Fruit fly (Drosophila melanogaster) whole organism, embryonic: ENCODE results near the gene CG14147.

Experiments used
- Ada2b ChIP-seq: fragments of 200-800 bp; sonication (Bioruptor generic); IDR thresholded peaks from 2 replicates; pipeline ENCODE4 v1.3.6; 2022; ENCODE audit warnings: missing biosample characterization, missing genetic modification characterization
- Adf1 ChIP-seq: fragments of 200-800 bp; sonication (Bioruptor generic); IDR thresholded peaks from 2 replicates; pipeline ENCODE4 v1.3.6; 2022; ENCODE audit warnings: missing biosample characterization, missing genetic modification characterization
- BEAF-32 ChIP-seq: fragments of 200-800 bp; sonication (Bioruptor generic); optimal IDR thresholded peaks from 3 replicates; lab custom pipeline; 2017; ENCODE audit warnings: missing biosample characterization, missing genetic modification characterization, mild to moderate bottlenecking, moderate library complexity, missing genetic modification reagents
- C15 ChIP-seq: fragments of 200-800 bp; sonication (Bioruptor generic); IDR thresholded peaks from 3 replicates; pipeline ENCODE4 v1.3.6; 2022; ENCODE audit warnings: missing biosample characterization, missing genetic modification characterization
- CG10147 ChIP-seq: fragments of 200-800 bp; sonication (Bioruptor generic); optimal IDR thresholded peaks from 2 replicates; lab custom pipeline; 2019; ENCODE audit warnings: missing biosample characterization, mild to moderate bottlenecking, missing genetic modification characterization, moderate library complexity
- CG12155 ChIP-seq: fragments of 200-800 bp; sonication (Bioruptor generic); optimal IDR thresholded peaks from 3 replicates; lab custom pipeline; 2016; ENCODE audit warnings: missing biosample characterization, missing genetic modification characterization
- CG13123 ChIP-seq: fragments of 200-800 bp; sonication (Bioruptor generic); optimal IDR thresholded peaks from 2 replicates; lab custom pipeline; 2016; ENCODE audit warnings: missing biosample characterization, missing genetic modification characterization
- CG14667 ChIP-seq: fragments of 200-800 bp; sonication (Bioruptor generic); IDR thresholded peaks from 2 replicates; pipeline ENCODE4 v1.3.6; 2022; ENCODE audit warnings: missing biosample characterization, missing genetic modification characterization
- CG1529 ChIP-seq: fragments of 200-800 bp; sonication (Bioruptor generic); optimal IDR thresholded peaks from 3 replicates; lab custom pipeline; 2018; ENCODE audit warnings: missing biosample characterization, missing genetic modification characterization
- CG17802 ChIP-seq: fragments of 200-800 bp; sonication (Bioruptor generic); optimal IDR thresholded peaks from 2 replicates; lab custom pipeline; 2018; ENCODE audit warnings: missing biosample characterization, mild to moderate bottlenecking, missing genetic modification characterization, moderate library complexity
- CG2712 ChIP-seq: fragments of 200-800 bp; optimal IDR thresholded peaks from 3 replicates; lab custom pipeline; 2019; ENCODE audit warnings: missing biosample characterization, mild to moderate bottlenecking, missing genetic modification characterization, moderate library complexity
- CG32532 ChIP-seq: fragments of 200-800 bp; sonication (Bioruptor generic); IDR thresholded peaks from 2 replicates; pipeline ENCODE4 v1.3.6; 2022; ENCODE audit warnings: missing biosample characterization, missing genetic modification characterization
- CG4707 ChIP-seq: fragments of 200-800 bp; sonication (Bioruptor generic); optimal IDR thresholded peaks from 2 replicates; lab custom pipeline; 2018; ENCODE audit warnings: missing biosample characterization, mild to moderate bottlenecking, missing genetic modification characterization, moderate library complexity
- CG4730 ChIP-seq: fragments of 200-800 bp; sonication (Bioruptor generic); IDR thresholded peaks from 2 replicates; pipeline ENCODE4 v1.3.6; 2022; ENCODE audit warnings: missing biosample characterization, missing genetic modification characterization
- CG5245 ChIP-seq: fragments of 200-800 bp; sonication (Bioruptor generic); optimal IDR thresholded peaks from 3 replicates; lab custom pipeline; 2016; ENCODE audit warnings: missing biosample characterization, missing genetic modification characterization
- CG6683 ChIP-seq: fragments of 200-800 bp; sonication (Bioruptor generic); optimal IDR thresholded peaks from 2 replicates; lab custom pipeline; 2017; ENCODE audit warnings: missing biosample characterization, mild to moderate bottlenecking, missing genetic modification characterization, missing genetic modification reagents
- CG8765 ChIP-seq: fragments of 200-800 bp; sonication (Bioruptor generic); IDR thresholded peaks from 2 replicates; pipeline ENCODE4 v1.3.6; 2022; ENCODE audit warnings: missing biosample characterization, missing genetic modification characterization
- CG8944 ChIP-seq: fragments of 200-800 bp; sonication (Bioruptor generic); optimal IDR thresholded peaks from 3 replicates; lab custom pipeline; 2016; ENCODE audit warnings: missing biosample characterization, missing genetic modification characterization
- CrebB ChIP-seq: fragments of 200-800 bp; sonication (Bioruptor generic); optimal IDR thresholded peaks from 3 replicates; lab custom pipeline; 2018; ENCODE audit warnings: missing biosample characterization, mild to moderate bottlenecking, missing genetic modification characterization
- D ChIP-seq, 2 experiments: fragments of 200-800 bp in 1 of 2; fragments of >200 bp in 1 of 2; sonication (Bioruptor generic) in 1 of 2; optimal IDR thresholded peaks; 2 replicates in 1 of 2; 3 replicates in 1 of 2; lab custom pipeline; 2017; ENCODE audit warnings: mild to moderate bottlenecking in 1 of 2, missing biosample characterization in 1 of 2, missing genetic modification characterization in 1 of 2, missing genetic modification reagents in 1 of 2
- Dll ChIP-seq: fragments of 200-800 bp; sonication (Bioruptor generic); IDR thresholded peaks from 4 replicates; pipeline ENCODE4 v1.3.6; 2022; ENCODE audit warnings: missing biosample characterization, missing genetic modification characterization; ENCODE audit not compliant: partially characterized antibody
- Hand ChIP-seq: fragments of 200-800 bp; sonication (Bioruptor generic); optimal IDR thresholded peaks from 2 replicates; lab custom pipeline; 2017; ENCODE audit warnings: mild to moderate bottlenecking, missing biosample characterization, missing genetic modification reagents, missing genetic modification characterization
- Hr78 ChIP-seq, 2 experiments: fragments of 200-800 bp in 1 of 2; fragments of >200 bp in 1 of 2; sonication (Bioruptor generic) in 1 of 2; optimal IDR thresholded peaks; 2 replicates each; lab custom pipeline; 2017 to 2019; ENCODE audit warnings: missing biosample characterization in 2 of 2, missing genetic modification characterization in 2 of 2, mild to moderate bottlenecking in 1 of 2, moderate library complexity in 1 of 2
- Lpt ChIP-seq: fragments of >200 bp; optimal IDR thresholded peaks from 2 replicates; lab custom pipeline; 2018; ENCODE audit warnings: missing biosample characterization, missing genetic modification characterization
- Neu2 ChIP-seq: fragments of 200-800 bp; sonication (Bioruptor generic); optimal IDR thresholded peaks from 3 replicates; lab custom pipeline; 2016; ENCODE audit warnings: missing biosample characterization, missing genetic modification characterization, borderline replicate concordance
- Optix ChIP-seq: fragments of 200-800 bp; sonication (Bioruptor generic); IDR thresholded peaks from 3 replicates; pipeline ENCODE4 v1.3.6; 2022; ENCODE audit warnings: missing biosample characterization, missing genetic modification characterization
- PHDP ChIP-seq: fragments of 200-800 bp; sonication (Bioruptor generic); optimal IDR thresholded peaks from 3 replicates; lab custom pipeline; 2018; ENCODE audit warnings: missing biosample characterization, mild to moderate bottlenecking, missing genetic modification characterization, moderate library complexity
- Six4 ChIP-seq: fragments of 200-800 bp; sonication (Bioruptor generic); optimal IDR thresholded peaks from 2 replicates; lab custom pipeline; 2016; ENCODE audit warnings: missing biosample characterization, missing genetic modification characterization
- Sox100B ChIP-seq: fragments of 200-800 bp; sonication (Bioruptor generic); optimal IDR thresholded peaks from 3 replicates; lab custom pipeline; 2018; ENCODE audit warnings: missing biosample characterization, mild to moderate bottlenecking, missing genetic modification characterization
- Sox102F ChIP-seq: fragments of 200-800 bp; sonication (Bioruptor generic); optimal IDR thresholded peaks from 2 replicates; lab custom pipeline; 2018; ENCODE audit warnings: missing biosample characterization, mild to moderate bottlenecking, missing genetic modification characterization, moderate library complexity
- Stat92E ChIP-seq, 3 experiments: fragments of >200 bp in 2 of 3; fragments of 200-800 bp in 1 of 3; sonication (Bioruptor generic) in 1 of 3; optimal IDR thresholded peaks; 2 replicates each; lab custom pipeline; 2017 to 2019; ENCODE audit warnings: missing biosample characterization in 3 of 3, missing genetic modification characterization in 3 of 3, mild to moderate bottlenecking in 1 of 3, moderate library complexity in 1 of 3
- Vsx1 ChIP-seq: fragments of 200-800 bp; sonication (Bioruptor generic); optimal IDR thresholded peaks from 2 replicates; lab custom pipeline; 2017; ENCODE audit warnings: missing biosample characterization, mild to moderate bottlenecking, missing genetic modification characterization, missing genetic modification reagents
- aop ChIP-seq: fragments of 200-800 bp; sonication (Bioruptor generic); IDR thresholded peaks from 2 replicates; pipeline ENCODE4 v1.3.6; 2022; ENCODE audit warnings: missing biosample characterization, missing genetic modification characterization
- bcd ChIP-seq: fragments of 200-800 bp; sonication (Bioruptor generic); optimal IDR thresholded peaks from 2 replicates; lab custom pipeline; 2017; ENCODE audit warnings: missing biosample characterization, mild to moderate bottlenecking, missing genetic modification characterization
- br ChIP-seq: fragments of >200 bp; optimal IDR thresholded peaks from 2 replicates; lab custom pipeline; 2017
- chn ChIP-seq: fragments of 200-800 bp; sonication (Bioruptor generic); optimal IDR thresholded peaks from 2 replicates; lab custom pipeline; 2016; ENCODE audit warnings: missing biosample characterization, missing genetic modification characterization
- ci ChIP-seq: fragments of 200-800 bp; sonication (Bioruptor generic); IDR thresholded peaks from 3 replicates; pipeline ENCODE4 v1.3.6; 2022; ENCODE audit warnings: missing biosample characterization, missing genetic modification characterization
- fd3F ChIP-seq: fragments of 200-800 bp; sonication (Bioruptor generic); optimal IDR thresholded peaks from 2 replicates; lab custom pipeline; 2018; ENCODE audit warnings: missing biosample characterization, mild to moderate bottlenecking, missing genetic modification characterization, moderate library complexity
- gcm2 ChIP-seq: fragments of 200-800 bp; sonication (Bioruptor generic); optimal IDR thresholded peaks from 2 replicates; lab custom pipeline; 2016; ENCODE audit warnings: missing biosample characterization, missing genetic modification characterization
- jing ChIP-seq: fragments of 200-800 bp; sonication (Bioruptor generic); optimal IDR thresholded peaks from 2 replicates; lab custom pipeline; 2018; ENCODE audit warnings: missing biosample characterization, mild to moderate bottlenecking, missing genetic modification characterization
- org-1 ChIP-seq: fragments of 200-800 bp; sonication (Bioruptor generic); optimal IDR thresholded peaks from 2 replicates; lab custom pipeline; 2017; ENCODE audit warnings: missing biosample characterization, missing genetic modification characterization
- shn ChIP-seq: fragments of 200-800 bp; sonication (Bioruptor generic); optimal IDR thresholded peaks from 3 replicates; lab custom pipeline; 2016; ENCODE audit warnings: missing biosample characterization, missing genetic modification characterization
- slou ChIP-seq: fragments of 200-800 bp; sonication (Bioruptor generic); optimal IDR thresholded peaks from 3 replicates; lab custom pipeline; 2016; ENCODE audit warnings: missing biosample characterization, missing genetic modification characterization
- tll ChIP-seq, 2 experiments: fragments of 200-800 bp in 1 of 2; fragments of >200 bp in 1 of 2; sonication (Bioruptor generic) in 1 of 2; optimal IDR thresholded peaks; 2 replicates each; lab custom pipeline; 2017 to 2019; ENCODE audit warnings: missing biosample characterization in 2 of 2, missing genetic modification characterization in 2 of 2, mild to moderate bottlenecking in 1 of 2, moderate library complexity in 1 of 2
- toy ChIP-seq: fragments of 200-800 bp; sonication (Bioruptor generic); IDR thresholded peaks from 2 replicates; pipeline ENCODE4 v1.3.6; 2022; ENCODE audit warnings: missing biosample characterization, missing genetic modification characterization
- unpg ChIP-seq: fragments of 200-800 bp; sonication (Bioruptor generic); optimal IDR thresholded peaks from 3 replicates; lab custom pipeline; 2018; ENCODE audit warnings: missing biosample characterization, mild to moderate bottlenecking, missing genetic modification characterization, moderate library complexity
- z ChIP-seq: fragments of 200-800 bp; sonication (Bioruptor generic); IDR thresholded peaks from 3 replicates; pipeline ENCODE4 v1.3.6; 2022; ENCODE audit warnings: missing biosample characterization, missing genetic modification characterization

The CG14147 gene

DNA sequence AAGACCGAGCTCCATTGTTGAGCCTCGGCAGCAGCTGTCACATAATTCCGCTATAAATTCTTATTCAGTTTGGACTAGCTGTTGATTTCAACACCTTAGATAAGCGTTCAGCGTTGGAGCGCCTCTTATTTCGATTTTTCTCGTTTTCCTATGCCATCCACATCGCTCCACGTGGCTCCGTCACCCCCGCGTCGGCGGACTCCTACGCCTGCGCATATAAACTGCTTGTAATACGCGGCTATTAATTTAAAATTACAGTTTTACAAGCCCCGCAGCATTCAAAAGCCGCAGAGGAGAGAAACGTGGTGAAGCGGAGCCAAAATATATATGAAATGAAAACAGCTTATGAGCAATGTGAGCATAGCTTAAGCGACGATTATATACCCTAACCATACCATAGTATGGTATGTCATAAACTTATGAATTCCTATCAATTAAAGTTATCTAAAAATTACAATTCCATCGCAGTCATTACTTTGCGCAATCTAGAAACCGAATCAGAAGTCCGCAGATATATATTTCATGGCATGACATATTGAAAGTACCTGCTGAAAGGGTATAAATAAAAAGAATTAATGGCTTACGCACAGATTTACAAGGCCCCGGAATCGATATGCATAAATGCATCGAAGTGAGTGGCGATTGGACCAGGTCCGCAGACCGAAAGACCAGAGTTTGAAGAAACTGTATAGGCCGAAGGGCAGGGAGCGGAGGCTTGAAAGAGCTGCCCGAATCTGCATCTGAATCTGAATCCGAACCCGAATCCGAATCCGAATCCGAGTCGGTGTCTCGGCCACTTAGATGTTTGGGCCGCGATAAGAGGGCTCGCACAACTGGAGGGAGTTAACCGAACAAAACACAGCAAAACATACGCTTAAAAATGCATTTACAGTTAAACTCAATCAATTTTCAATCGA is 6.5 kb upstream of the CG14147 start (continued):
- no peak for TF ChIP-seq BEAF-32
- peak; percentile 47 for TF ChIP-seq slou (GFP tag; lab: Kevin White, UChicago)
- peak; percentile 87 for TF ChIP-seq CG4707 (GFP tag; lab: Kevin White, UChicago)
- TF ChIP-seq Sox102F (GFP tag; lab: Kevin White, UChicago): peak; percentile 93
- TF ChIP-seq CG2712 (tag; lab: Kevin White, UChicago): peak; percentile 94
- TF ChIP-seq Dll: no peak
- peak; percentile 84 for TF ChIP-seq Optix (GFP tag; lab: Robert Waterston, UW)
- TF ChIP-seq org-1: peak; percentile 82
- peak; percentile 82 for TF ChIP-seq Vsx1 (GFP tag; lab: Kevin White, UChicago)
- no peak for TF ChIP-seq C15
- TF ChIP-seq CG5245: peak; percentile 79
- peak in 1 of 3 experiments; percentile 63 for TF ChIP-seq Stat92E (GFP tag; optimal IDR thresholded peaks at IDR 0.05; lab: Kevin White, UChicago)
- TF ChIP-seq CG1529 (GFP tag; lab: Kevin White, UChicago): peak; percentile 91
- TF ChIP-seq tll (GFP tag; optimal IDR thresholded peaks at IDR 0.05; lab: Kevin White, UChicago): no peak
- TF ChIP-seq Adf1 (GFP tag; lab: Robert Waterston, UW): no peak
- TF ChIP-seq shn: peak; percentile 67
- TF ChIP-seq CG17802: peak; percentile 74
- TF ChIP-seq PHDP (tag; lab: Kevin White, UChicago): peak; percentile 87
- TF ChIP-seq CG13123 (GFP tag; lab: Kevin White, UChicago): peak; percentile 19
- peak; percentile 85 for TF ChIP-seq bcd (GFP tag; lab: Kevin White, UChicago)
- peak; percentile 85 for TF ChIP-seq chn (GFP tag; lab: Kevin White, UChicago)
- TF ChIP-seq unpg (GFP tag; lab: Kevin White, UChicago): peak; percentile 90
- TF ChIP-seq Neu2 (GFP tag; lab: Kevin White, UChicago): no peak
- TF ChIP-seq z (GFP tag; lab: Robert Waterston, UW): no peak; the same call in 2 of the 3 replicates
- peak; percentile 66 for TF ChIP-seq CG14667
- TF ChIP-seq D (optimal IDR thresholded peaks at IDR 0.05; lab: Kevin White, UChicago): no peak
- peak; percentile 89 for TF ChIP-seq D (GFP tag; optimal IDR thresholded peaks at IDR 0.05; lab: Kevin White, UChicago)
- peak; percentile 69; the same call in 1 of the 2 replicates for TF ChIP-seq aop (GFP tag; lab: Robert Waterston, UW)
- TF ChIP-seq CG10147: peak; percentile 61
- TF ChIP-seq CG12155: peak; percentile 63
- peak; percentile 78 for TF ChIP-seq CG8944 (GFP tag; lab: Kevin White, UChicago)
- TF ChIP-seq ci (GFP tag; lab: Robert Waterston, UW): peak; percentile 95
- TF ChIP-seq Hr78 (GFP tag; optimal IDR thresholded peaks at IDR 0.05; lab: Kevin White, UChicago): peak in 1 of 2 experiments; percentile 57
- TF ChIP-seq Lpt: no peak
- TF ChIP-seq CrebB (tag; lab: Kevin White, UChicago): peak; percentile 77
- TF ChIP-seq CG32532 (GFP tag; lab: Robert Waterston, UW): peak; percentile 61
- peak; percentile 81 for TF ChIP-seq jing (GFP tag; lab: Kevin White, UChicago)
- no peak for TF ChIP-seq br (lab: Kevin White, UChicago)
- no peak for TF ChIP-seq Hand (GFP tag; lab: Kevin White, UChicago)
- no peak for TF ChIP-seq toy
- TF ChIP-seq Six4 (GFP tag; lab: Kevin White, UChicago): peak; percentile 76
- peak; percentile 85 for TF ChIP-seq Ada2b (GFP tag; lab: Robert Waterston, UW)
- peak; percentile 89 for TF ChIP-seq Sox100B (GFP tag; lab: Kevin White, UChicago)
- peak; percentile 85 for TF ChIP-seq CG4730 (GFP tag; lab: Robert Waterston, UW)
- TF ChIP-seq CG6683 (GFP tag; lab: Kevin White, UChicago): no peak
- TF ChIP-seq fd3F (GFP tag; lab: Kevin White, UChicago): peak; percentile 42
- peak; percentile 52 for TF ChIP-seq gcm2 (GFP tag; lab: Kevin White, UChicago)
- peak; percentile 35; the same call in 1 of the 2 replicates for TF ChIP-seq CG8765 (GFP tag; lab: Robert Waterston, UW)
